Worm (Caenorhabditis elegans): ENCODE data around the gene cdc-14.
"Not testable (repeated sequence)": the region's sequence is repeated elsewhere in the genome, so short reads cannot be mapped to it uniquely, and the experiment has no call there.

DNA sequence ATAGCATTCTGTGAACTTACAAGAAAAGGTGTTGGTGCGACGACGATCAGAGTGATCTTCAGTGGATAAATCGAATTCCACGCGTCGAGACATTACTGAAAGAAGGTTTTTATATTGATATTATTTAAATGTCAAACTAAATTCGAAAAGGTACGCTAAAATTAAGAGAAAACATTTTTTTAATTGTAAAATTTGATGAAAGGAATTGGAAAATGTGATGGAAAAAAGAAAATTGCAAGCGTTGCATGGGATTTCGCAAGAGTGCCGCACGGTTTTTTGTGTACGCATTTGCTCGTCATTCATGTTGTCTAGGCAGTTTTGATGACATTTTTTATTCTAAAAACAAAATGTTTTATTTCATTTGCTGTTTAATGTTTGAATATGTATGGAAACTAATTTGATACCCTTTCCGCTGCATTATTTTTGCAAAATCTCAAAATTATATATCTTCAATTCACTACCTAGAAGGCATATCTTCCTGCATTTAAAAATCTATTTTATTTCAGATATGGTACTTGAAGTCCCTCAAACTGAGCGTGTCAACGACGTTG is 37.7 kb upstream of the cdc-14 start, which contains the start of the genes F59E12.6 and npl-4.1:
- not testable (repeated sequence) for TF ChIP-seq lir-3 (tag; optimal IDR thresholded peaks at IDR 0.05); madf-9 (GFP tag; conservative IDR thresholded peaks at IDR 0.05); nhr-76 (tag; optimal IDR thresholded peaks at IDR 0.05); nhr-11 (tag; optimal IDR thresholded peaks at IDR 0.05); mxl-2 (GFP tag; conservative IDR thresholded peaks at IDR 0.05); nhr-102 (tag; optimal IDR thresholded peaks at IDR 0.05); unc-130 (GFP tag; optimal IDR thresholded peaks at IDR 0.05); snpc-4 (tag; optimal IDR thresholded peaks at IDR 0.05); ces-1 (GFP tag; optimal IDR thresholded peaks at IDR 0.05); nhr-77 (tag; optimal IDR thresholded peaks at IDR 0.05); dve-1 (tag; optimal IDR thresholded peaks at IDR 0.05; ENCODE audit: insufficient read depth); arid-1 (GFP tag; conservative IDR thresholded peaks at IDR 0.05)

All from whole organism, L4 larva.